Worm (Caenorhabditis elegans) whole organism, L3 larva: ENCODE data around the gene D1054.5.

Experiments used
- ceh-82 ChIP-seq: fragments of 150-350 bp; optimal IDR thresholded peaks from 2 replicates; lab custom pipeline; 2014; ENCODE audit warnings: missing biosample characterization, missing genetic modification characterization
- egl-27 ChIP-seq: sonication (generic microtip); optimal IDR thresholded peaks from 4 replicates; lab custom pipeline; 2017; ENCODE audit warnings: missing biosample characterization, missing genetic modification reagents, missing genetic modification characterization
- elt-1 ChIP-seq: fragments of 150-350 bp; optimal IDR thresholded peaks from 2 replicates; lab custom pipeline; 2014; ENCODE audit warnings: missing biosample characterization, missing genetic modification characterization
- elt-2 ChIP-seq: sonication (generic microtip); optimal IDR thresholded peaks from 2 replicates; lab custom pipeline; 2016; ENCODE audit warnings: missing genetic modification reagents, mild to moderate bottlenecking, missing genetic modification characterization, missing compliant biosample characterization
- elt-3 ChIP-seq, 3 experiments: fragments of 150-350 bp in 1 of 3; sonication (generic microtip) in 2 of 3; optimal IDR thresholded peaks; 2 replicates in 2 of 3; 4 replicates in 1 of 3; lab custom pipeline; 2014 to 2017; ENCODE audit warnings: missing biosample characterization in 3 of 3, missing genetic modification characterization in 3 of 3
- lin-39 ChIP-seq: fragments of 150-350 bp; optimal IDR thresholded peaks from 2 replicates; lab custom pipeline; 2018; ENCODE audit warnings: missing biosample characterization, missing genetic modification reagents, missing genetic modification characterization
- mdl-1 ChIP-seq: fragments of 150-350 bp; optimal IDR thresholded peaks from 2 replicates; lab custom pipeline; 2014; ENCODE audit warnings: missing biosample characterization, missing genetic modification characterization
- mml-1 ChIP-seq: fragments of 150-350 bp; sonication (generic microtip); optimal IDR thresholded peaks from 3 replicates; lab custom pipeline; 2014; ENCODE audit warnings: missing biosample characterization, missing genetic modification characterization
- nhr-237 ChIP-seq: fragments of 150-350 bp; optimal IDR thresholded peaks from 2 replicates; lab custom pipeline; 2014; ENCODE audit warnings: missing biosample characterization, missing genetic modification characterization
- pqm-1 ChIP-seq: fragments of 150-350 bp; optimal IDR thresholded peaks from 2 replicates; lab custom pipeline; 2017; ENCODE audit warnings: missing biosample characterization, missing genetic modification characterization, inconsistent platforms
- snpc-4 ChIP-seq: fragments of 150-350 bp; optimal IDR thresholded peaks from 2 replicates; lab custom pipeline; 2014; ENCODE audit warnings: missing biosample characterization, missing genetic modification characterization
- zag-1 ChIP-seq: fragments of 150-350 bp; optimal IDR thresholded peaks from 2 replicates; lab custom pipeline; 2014; ENCODE audit warnings: missing biosample characterization, missing genetic modification characterization

DNA sequence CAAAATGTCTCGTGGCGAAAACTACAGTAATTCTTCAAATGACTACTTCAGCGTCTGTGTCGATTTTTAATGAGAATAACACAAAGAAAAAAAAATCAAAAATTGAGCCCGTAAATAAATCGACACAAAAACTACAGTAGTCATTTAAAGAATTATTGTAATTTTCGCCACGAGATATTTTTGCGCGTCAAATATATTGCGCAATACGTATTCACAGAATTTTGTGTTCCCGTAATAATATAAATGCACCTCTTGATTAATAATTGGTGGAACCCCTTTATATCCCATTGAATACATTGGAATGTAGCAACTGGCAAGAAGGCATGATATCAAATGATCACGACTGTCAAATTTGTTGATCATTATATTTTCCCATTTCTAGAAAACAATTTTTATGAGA lies 7.5 kb downstream of the D1054.5 start:
- TF ChIP-seq ceh-82 (tag; lab: Kevin White, UChicago) (no peak), zag-1 (tag; lab: Kevin White, UChicago) (no peak), elt-3 (tag; optimal IDR thresholded peaks at IDR 0.05; lab: Kevin White, UChicago) (no peak), nhr-237 (tag; lab: Kevin White, UChicago) (no peak), mml-1 (tag; lab: Kevin White, UChicago) (no peak), snpc-4 (tag; lab: Kevin White, UChicago) (no peak), lin-39 (tag; lab: Kevin White, UChicago) (no peak), egl-27 (tag; lab: Kevin White, UChicago) (no peak), mdl-1 (tag; lab: Kevin White, UChicago) (no peak), elt-1 (no peak), pqm-1 (tag; lab: Kevin White, UChicago) (no peak), elt-2 (tag; lab: Kevin White, UChicago) (no peak)
